Worm (Caenorhabditis elegans): ENCODE measurements around the gene nhr-20.

- TF ChIP-seq flt-1 (GFP tag; IDR thresholded peaks at IDR 0.05) (0 out of 2 replicates have a peak, but pooled peaks have one; percentile 27), scrt-1 (GFP tag; IDR thresholded peaks at IDR 0.05) (no peak), B0310.2 (tag; optimal IDR thresholded peaks at IDR 0.05) (no peak), hnd-1 (tag; optimal IDR thresholded peaks at IDR 0.05) (no peak), ama-1 (optimal IDR thresholded peaks at IDR 0.05) (no peak), ceh-13 (GFP tag; optimal IDR thresholded peaks at IDR 0.05) (peak; percentile 18), aly-1 (tag; optimal IDR thresholded peaks at IDR 0.05) (peak; percentile 59), pes-1 (GFP tag; IDR thresholded peaks at IDR 0.05) (no peak; the same call in 1 of the 2 replicates), ceh-36 (tag; optimal IDR thresholded peaks at IDR 0.05) (no peak), tbx-37 (GFP tag; conservative IDR thresholded peaks at IDR 0.05) (no peak), ets-7 (tag; optimal IDR thresholded peaks at IDR 0.05) (peak; percentile 47), F13C5.2 (tag; optimal IDR thresholded peaks at IDR 0.05) (peak; percentile 80), hmg-4 (GFP tag; optimal IDR thresholded peaks at IDR 0.05) (peak; percentile 89), tra-4 (tag; optimal IDR thresholded peaks at IDR 0.05) (no peak)
These were observed 49.1 kb upstream of the nhr-20 start for ce11 chrIII:4281955-4282618.
